Fruit fly (Drosophila melanogaster): ENCODE measurements around the gene beta-PheRS.

Gene beta-PheRS

DNA sequence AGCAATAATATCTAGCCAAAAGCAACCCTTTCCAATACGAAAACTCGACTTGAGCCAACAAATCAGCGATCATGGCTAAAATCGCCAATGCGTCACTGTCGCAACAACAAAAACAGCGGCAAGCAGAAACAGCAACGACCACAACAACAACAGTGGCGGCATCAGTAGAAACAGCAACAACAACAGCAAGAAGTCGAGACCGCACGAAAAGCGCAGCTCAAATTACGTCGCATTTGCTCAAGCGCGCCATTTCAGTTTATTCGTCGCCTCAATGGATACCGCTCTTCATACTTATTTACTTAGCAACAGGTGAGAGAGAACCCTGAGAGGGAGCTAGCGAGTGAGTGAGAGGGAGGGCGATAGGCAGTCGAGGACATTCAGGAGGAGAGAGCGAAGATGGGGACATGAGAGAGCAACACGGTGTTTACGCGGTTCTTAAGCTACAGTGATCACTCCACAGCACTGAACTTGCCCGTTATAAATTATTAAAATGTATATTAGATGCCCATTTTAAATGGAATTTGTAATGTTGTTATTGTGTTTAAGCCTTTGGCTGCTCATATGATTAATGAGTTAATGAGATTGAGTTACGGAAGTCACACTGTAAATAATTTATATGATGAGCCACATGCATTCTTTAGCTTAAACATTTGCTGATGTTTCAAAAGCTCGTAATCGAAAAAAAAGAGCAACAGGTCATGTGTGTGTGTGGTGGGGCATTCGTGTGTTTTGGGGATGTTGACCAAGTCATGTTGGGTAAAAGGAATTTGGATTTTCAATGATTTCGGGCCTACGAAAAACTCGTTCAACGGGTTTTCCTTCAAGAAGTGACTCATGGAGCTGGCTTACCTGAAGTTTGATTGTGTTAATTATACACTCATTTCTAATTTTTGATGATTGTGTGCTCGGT lies 43.3 kb upstream of the beta-PheRS start (continued):
- TF ChIP-seq CG13123 (GFP tag; optimal IDR thresholded peaks at IDR 0.05) (no peak), CG11504 (tag; optimal IDR thresholded peaks at IDR 0.05) (peak; percentile 82), CG11093 (GFP tag; IDR thresholded peaks at IDR 0.05) (peak; percentile 69; the same call in 2 of the 3 replicates), ranshi (GFP tag; IDR thresholded peaks at IDR 0.05) (peak; percentile 81), CG14667 (GFP tag; IDR thresholded peaks at IDR 0.05) (peak; percentile 69), jigr1 (GFP tag; IDR thresholded peaks at IDR 0.05) (no peak), CG31388 (GFP tag; optimal IDR thresholded peaks at IDR 0.05) (peak; percentile 22), Gug (GFP tag; IDR thresholded peaks at IDR 0.05) (peak; percentile 76), Spps (tag; optimal IDR thresholded peaks at IDR 0.05) (peak; percentile 32), CG16813 (GFP tag; IDR thresholded peaks at IDR 0.05; ENCODE audit: partially characterized antibody) (no peak), salm (tag; optimal IDR thresholded peaks at IDR 0.05) (peak; percentile 47), CG7839 (tag; optimal IDR thresholded peaks at IDR 0.05) (peak; percentile 87), Dref (GFP tag; IDR thresholded peaks at IDR 0.05) (no peak), HmgD (GFP tag; optimal IDR thresholded peaks at IDR 0.05) (no peak), seq (GFP tag; IDR thresholded peaks at IDR 0.05) (peak; percentile 79), CG17802 (tag; optimal IDR thresholded peaks at IDR 0.05) (peak; percentile 12), CG17912 (GFP tag; optimal IDR thresholded peaks at IDR 0.05) (no peak), HmgZ (tag; optimal IDR thresholded peaks at IDR 0.05) (peak; percentile 59), ERR (GFP tag; optimal IDR thresholded peaks at IDR 0.05) (peak; percentile 49), luna (GFP tag; optimal IDR thresholded peaks at IDR 0.05) (no peak), CG34376 (GFP tag; optimal IDR thresholded peaks at IDR 0.05) (no peak), Max (GFP tag; optimal IDR thresholded peaks at IDR 0.05) (peak; percentile 50), lmd (GFP tag; IDR thresholded peaks at IDR 0.05) (peak; percentile 89), dmrt99B (tag; optimal IDR thresholded peaks at IDR 0.05) (peak; percentile 81), wor (GFP tag; IDR thresholded peaks at IDR 0.05) (peak; percentile 44; the same call in 1 of the 2 replicates), Blimp-1 (GFP tag; optimal IDR thresholded peaks at IDR 0.05) (peak; percentile 64), GATAe (GFP tag; conservative IDR thresholded peaks at IDR 0.05) (peak; percentile 41; the same call in 1 of the 2 replicates), BEAF-32 (GFP tag; optimal IDR thresholded peaks at IDR 0.05) (no peak), Sry-δ (GFP tag; optimal IDR thresholded peaks at IDR 0.05) (peak; percentile 11), Awh (GFP tag; IDR thresholded peaks at IDR 0.05) (peak; percentile 77), run (tag; optimal IDR thresholded peaks at IDR 0.05) (peak; percentile 18), CG12391 (tag; optimal IDR thresholded peaks at IDR 0.05) (peak; percentile 80), psq (GFP tag; optimal IDR thresholded peaks at IDR 0.05) (no peak), zen2 (GFP tag; IDR thresholded peaks at IDR 0.05; ENCODE audit: partially characterized antibody) (no peak), B-H1 (GFP tag; IDR thresholded peaks at IDR 0.05) (peak; percentile 69), CG6683 (GFP tag; optimal IDR thresholded peaks at IDR 0.05) (no peak), NK7.1 (GFP tag; optimal IDR thresholded peaks at IDR 0.05) (peak; percentile 69), NC2α (GFP tag; optimal IDR thresholded peaks at IDR 0.05) (peak; percentile 34), sob (GFP tag; IDR thresholded peaks at IDR 0.05) (peak; percentile 80), nerfin-1 (tag; optimal IDR thresholded peaks at IDR 0.05) (peak; percentile 46), Jarid2 (GFP tag; optimal IDR thresholded peaks at IDR 0.05) (no peak), bab2 (GFP tag; optimal IDR thresholded peaks at IDR 0.05) (peak; percentile 59), CG7271 (tag; optimal IDR thresholded peaks at IDR 0.05) (no peak), otp (GFP tag; IDR thresholded peaks at IDR 0.05) (peak; percentile 78; the same call in 2 of the 3 replicates), sr (GFP tag; IDR thresholded peaks at IDR 0.05) (no peak), stwl (tag; optimal IDR thresholded peaks at IDR 0.05) (peak; percentile 17), Adf1 (GFP tag; IDR thresholded peaks at IDR 0.05) (no peak; the same call in 1 of the 2 replicates), bigmax (GFP tag; optimal IDR thresholded peaks at IDR 0.05) (no peak), CG15269 (tag; optimal IDR thresholded peaks at IDR 0.05) (peak; percentile 88)

Measured in whole organism, embryonic.